Comparison of ENCODE assay signal across 3 worm cellular contexts in genomic region chrIV:7505866-7506488, ce11.
A peak's percentile ranks its signal among the peaks of the same experiment; 100 is the strongest.
TF ChIP-seq lines count a peak whose summit lies in the region.

No protein-coding gene starts in this region.

TF ChIP-seq in whole organism, L2 larva, 48 proteins besides CTCF, POLR2A, EP300 and RAD21 (continued from another document):
- TF ChIP-seq nhr-23 (tag; optimal IDR thresholded peaks at IDR 0.05; lab: Kevin White, UChicago) (no peak), fos-1 (tag; optimal IDR thresholded peaks at IDR 0.05; lab: Kevin White, UChicago) (peak; percentile 14), nhr-10 (tag; optimal IDR thresholded peaks at IDR 0.05; lab: Kevin White, UChicago) (no peak)
TF ChIP-seq in whole organism, L2 larva: peak in this region for 10.

TF ChIP-seq in whole organism, L4 larva, 104 proteins besides CTCF, POLR2A, EP300 and RAD21 (continued from another document):
- TF ChIP-seq hlh-11 (tag; optimal IDR thresholded peaks at IDR 0.05; lab: Kevin White, UChicago): peak; percentile 29

TF ChIP-seq in whole organism, young adult, 124 proteins besides CTCF, POLR2A, EP300 and RAD21 (continued from another document):
- peak; percentile 10 for TF ChIP-seq ztf-26 (tag; optimal IDR thresholded peaks at IDR 0.05; lab: Kevin White, UChicago)
- TF ChIP-seq Y56A3A.18 (GFP tag; IDR thresholded peaks at IDR 0.05; lab: Robert Waterston, UW): 0 out of 2 replicates have a peak, but pooled peaks have one; percentile 21
- no peak for TF ChIP-seq zfh-2 (GFP tag; conservative IDR thresholded peaks at IDR 0.05; lab: Robert Waterston, UW)
- TF ChIP-seq hmg-20 (GFP tag; IDR thresholded peaks at IDR 0.05; lab: Robert Waterston, UW): no peak
- TF ChIP-seq tbp1 (GFP tag; optimal IDR thresholded peaks at IDR 0.05; lab: Kevin White, UChicago): peak; percentile 39
- no peak for TF ChIP-seq F57A8.1 (GFP tag; optimal IDR thresholded peaks at IDR 0.05; lab: Kevin White, UChicago)
- no peak for TF ChIP-seq C17E4.6 (GFP tag; IDR thresholded peaks at IDR 0.05; lab: Robert Waterston, UW)
- TF ChIP-seq nhr-90 (tag; optimal IDR thresholded peaks at IDR 0.05; lab: Kevin White, UChicago): peak; percentile 38
- peak; percentile 59 for TF ChIP-seq F49E8.2 (tag; optimal IDR thresholded peaks at IDR 0.05; lab: Kevin White, UChicago; ENCODE audit: insufficient read depth)
- TF ChIP-seq Y79H2A.3 (GFP tag; conservative IDR thresholded peaks at IDR 0.05; lab: Robert Waterston, UW): 0 out of 2 replicates have a peak, but pooled peaks have one; percentile 46
- TF ChIP-seq sptf-2 (GFP tag; optimal IDR thresholded peaks at IDR 0.05; lab: Kevin White, UChicago): no peak
- TF ChIP-seq mel-28 (tag; optimal IDR thresholded peaks at IDR 0.05; lab: Kevin White, UChicago; ENCODE audit: borderline replicate concordance): no peak
- TF ChIP-seq unc-62 (GFP tag; optimal IDR thresholded peaks at IDR 0.05; lab: Kevin White, UChicago): no peak
- peak; percentile 52 for TF ChIP-seq madf-10 (tag; optimal IDR thresholded peaks at IDR 0.05; lab: Kevin White, UChicago)
- no peak for TF ChIP-seq snpc-4 (GFP tag; optimal IDR thresholded peaks at IDR 0.05; lab: Kevin White, UChicago)
- peak in 2 of 4 experiments; percentile 35 to 47 for TF ChIP-seq snpc-4 (tag; optimal IDR thresholded peaks at IDR 0.05; lab: Kevin White, UChicago)
- TF ChIP-seq nhr-80 (tag; optimal IDR thresholded peaks at IDR 0.05; lab: Kevin White, UChicago): no peak
- TF ChIP-seq hrde-1 (tag; optimal IDR thresholded peaks at IDR 0.05; lab: Kevin White, UChicago; ENCODE audit: borderline replicate concordance): peak; percentile 78
- no peak for TF ChIP-seq lag-1 (GFP tag; IDR thresholded peaks at IDR 0.05; lab: Robert Waterston, UW)
- TF ChIP-seq F39B2.1 (GFP tag; IDR thresholded peaks at IDR 0.05; lab: Robert Waterston, UW): 0 out of 2 replicates have a peak, but pooled peaks have one; percentile 40
- peak; percentile 35 for TF ChIP-seq lin-40 (tag; optimal IDR thresholded peaks at IDR 0.05; lab: Kevin White, UChicago)
- TF ChIP-seq madf-6 (GFP tag; IDR thresholded peaks at IDR 0.05; lab: Robert Waterston, UW): peak; percentile 48
- peak; percentile 93 for TF ChIP-seq ama-1 (optimal IDR thresholded peaks at IDR 0.05; lab: Kevin White, UChicago)
- TF ChIP-seq ama-1 (GFP tag; optimal IDR thresholded peaks at IDR 0.05; lab: Kevin White, UChicago): peak; percentile 54 to 70
- peak; percentile 39 for TF ChIP-seq mxl-1 (tag; optimal IDR thresholded peaks at IDR 0.05; lab: Kevin White, UChicago)
- no peak for TF ChIP-seq ceh-100 (GFP tag; IDR thresholded peaks at IDR 0.05; lab: Robert Waterston, UW)
- no peak for TF ChIP-seq zim-3 (tag; optimal IDR thresholded peaks at IDR 0.05; lab: Kevin White, UChicago)
- no peak for TF ChIP-seq hlh-26 (GFP tag; conservative IDR thresholded peaks at IDR 0.05; lab: Robert Waterston, UW)
- peak; percentile 67 for TF ChIP-seq hsf-1 (GFP tag; IDR thresholded peaks at IDR 0.05; lab: Robert Waterston, UW)
- no peak for TF ChIP-seq let-607 (tag; optimal IDR thresholded peaks at IDR 0.05; lab: Kevin White, UChicago)
- peak; percentile 3 for TF ChIP-seq him-1 (tag; optimal IDR thresholded peaks at IDR 0.05; lab: Kevin White, UChicago)
- TF ChIP-seq atf-7 (tag; optimal IDR thresholded peaks at IDR 0.05; lab: Kevin White, UChicago): no peak
- TF ChIP-seq nfya-2 (GFP tag; IDR thresholded peaks at IDR 0.05; lab: Robert Waterston, UW): no peak
- TF ChIP-seq gei-17 (GFP tag; optimal IDR thresholded peaks at IDR 0.05; lab: Kevin White, UChicago): no peak
- TF ChIP-seq F52B5.7 (tag; optimal IDR thresholded peaks at IDR 0.05; lab: Kevin White, UChicago): peak; percentile 22
- no peak for TF ChIP-seq ceh-58 (GFP tag; IDR thresholded peaks at IDR 0.05; lab: Robert Waterston, UW)
- peak; percentile 73 for TF ChIP-seq Y95B8A.8 (GFP tag; IDR thresholded peaks at IDR 0.05; lab: Robert Waterston, UW)
- no peak for TF ChIP-seq die-1 (tag; optimal IDR thresholded peaks at IDR 0.05; lab: Kevin White, UChicago)
- no peak for TF ChIP-seq nhr-179 (tag; optimal IDR thresholded peaks at IDR 0.05; lab: Kevin White, UChicago)
- no peak for TF ChIP-seq sea-2 (GFP tag; IDR thresholded peaks at IDR 0.05; lab: Robert Waterston, UW)
- TF ChIP-seq F22D6.2 (tag; optimal IDR thresholded peaks at IDR 0.05; lab: Kevin White, UChicago): no peak
- TF ChIP-seq snpc-3.4 (tag; optimal IDR thresholded peaks at IDR 0.05; lab: Kevin White, UChicago): peak; percentile 64
- peak in 1 of 2 experiments; percentile 18 for TF ChIP-seq rec-8 (tag; optimal IDR thresholded peaks at IDR 0.05; lab: Kevin White, UChicago)
- no peak for TF ChIP-seq ceh-91 (GFP tag; IDR thresholded peaks at IDR 0.05; lab: Robert Waterston, UW)
- TF ChIP-seq mes-4 (tag; optimal IDR thresholded peaks at IDR 0.05; lab: Kevin White, UChicago): peak; percentile 15
- TF ChIP-seq ceh-79 (tag; optimal IDR thresholded peaks at IDR 0.05; lab: Kevin White, UChicago): no peak
- TF ChIP-seq egl-18 (GFP tag; IDR thresholded peaks at IDR 0.05; lab: Robert Waterston, UW): no peak
- TF ChIP-seq tlf-1 (GFP tag; optimal IDR thresholded peaks at IDR 0.05; lab: Kevin White, UChicago): peak; percentile 77
- no peak for TF ChIP-seq tbx-9 (tag; optimal IDR thresholded peaks at IDR 0.05; lab: Kevin White, UChicago; ENCODE audit: borderline replicate concordance)
- no peak for TF ChIP-seq dox-1 (GFP tag; IDR thresholded peaks at IDR 0.05; lab: Robert Waterston, UW)
- no peak; the same call in none of the 2 replicates for TF ChIP-seq mcd-1 (GFP tag; IDR thresholded peaks at IDR 0.05; lab: Robert Waterston, UW)
- TF ChIP-seq lin-26 (GFP tag; IDR thresholded peaks at IDR 0.05; lab: Robert Waterston, UW): peak; percentile 55; the same call in 1 of the 2 replicates
- no peak for TF ChIP-seq hlh-12 (tag; optimal IDR thresholded peaks at IDR 0.05; lab: Kevin White, UChicago)
- TF ChIP-seq pha-4 (tag; optimal IDR thresholded peaks at IDR 0.05; lab: Kevin White, UChicago): peak; percentile 36
